Fruit fly (Drosophila melanogaster): ENCODE results near the gene Vps60.

dm6 chr3L:17625014-17625413 lies 3.6 kb upstream of the Vps60 start:
- no peak for TF ChIP-seq Gug (GFP tag; IDR thresholded peaks at IDR 0.05)
- no peak for TF ChIP-seq CG9139 (GFP tag; optimal IDR thresholded peaks at IDR 0.05)
